Worm (Caenorhabditis elegans) whole organism, L4 larva: ENCODE data around the gene srw-33.

Experiments
- D1046.2 ChIP-seq: fragments of 200-800 bp; sonication (Bioruptor generic); IDR thresholded peaks from 2 replicates; pipeline ENCODE4 v1.3.6; 2022; ENCODE audit warnings: missing genetic modification characterization, missing compliant biosample characterization
- F10B5.3 ChIP-seq: sonication (generic microtip); optimal IDR thresholded peaks from 2 replicates; lab custom pipeline; 2016; ENCODE audit warnings: mild to moderate bottlenecking, missing genetic modification characterization, missing compliant biosample characterization
- F26F4.8 ChIP-seq: fragments of 200-800 bp; sonication (Bioruptor generic); conservative IDR thresholded peaks from 2 replicates; pipeline ENCODE4 v1.3.6; 2022; ENCODE audit warnings: missing genetic modification characterization, missing compliant biosample characterization
- F44E2.7 ChIP-seq: fragments of 200-800 bp; sonication (Bioruptor generic); IDR thresholded peaks from 2 replicates; pipeline ENCODE4 v2.1.2; 2022; ENCODE audit warnings: missing genetic modification characterization, missing compliant biosample characterization
- T26A8.4 ChIP-seq: fragments of 200-800 bp; sonication (Bioruptor generic); IDR thresholded peaks from 2 replicates; pipeline ENCODE4 v1.3.6; 2022; ENCODE audit warnings: missing genetic modification characterization, missing compliant biosample characterization
- Y105C5A.15 ChIP-seq: fragments of 200-800 bp; sonication (Bioruptor generic); IDR thresholded peaks from 2 replicates; pipeline ENCODE4 v1.3.6; 2022; ENCODE audit warnings: missing genetic modification characterization, missing compliant biosample characterization
- Y48G9A.11 ChIP-seq: fragments of 200-800 bp; sonication (Bioruptor generic); IDR thresholded peaks from 2 replicates; pipeline ENCODE4 v1.3.6; 2022; ENCODE audit warnings: missing genetic modification reagents, missing genetic modification characterization, missing compliant biosample characterization
- Y75B8A.6 ChIP-seq: fragments of 200-800 bp; sonication (Bioruptor generic); IDR thresholded peaks from 2 replicates; pipeline ENCODE4 v1.3.6; 2022; ENCODE audit warnings: missing genetic modification reagents, missing genetic modification characterization, missing compliant biosample characterization
- ZK337.2 ChIP-seq: fragments of 200-800 bp; sonication (Bioruptor generic); IDR thresholded peaks from 2 replicates; pipeline ENCODE4 v1.3.6; 2022; ENCODE audit warnings: missing genetic modification reagents, missing genetic modification characterization, missing compliant biosample characterization
- ZK546.5 ChIP-seq, 2 experiments: sonication (generic microtip); optimal IDR thresholded peaks; 2 replicates each; lab custom pipeline; 2017; ENCODE audit warnings: missing biosample characterization in 2 of 2, missing genetic modification characterization in 2 of 2
- aha-1 ChIP-seq: fragments of 150-350 bp; peaks from one replicate; lab custom pipeline; 2014; ENCODE audit warnings: missing biosample characterization, missing genetic modification characterization
- aly-2 ChIP-seq: sonication (generic microtip); optimal IDR thresholded peaks from 2 replicates; lab custom pipeline; 2018; ENCODE audit warnings: missing biosample characterization, missing genetic modification characterization
- arid-1 ChIP-seq: fragments of 200-800 bp; sonication (Bioruptor generic); conservative IDR thresholded peaks from 2 replicates; pipeline ENCODE4 v1.3.6; 2022; ENCODE audit warnings: missing genetic modification reagents, missing genetic modification characterization, missing compliant biosample characterization
- ceh-20 ChIP-seq: fragments of 200-800 bp; sonication (Bioruptor generic); IDR thresholded peaks from 2 replicates; pipeline ENCODE4 v1.3.6; 2022; ENCODE audit warnings: missing genetic modification reagents, missing genetic modification characterization, missing compliant biosample characterization
- ces-1 ChIP-seq: fragments of 150-350 bp; sonication (generic microtip); optimal IDR thresholded peaks from 4 replicates; lab custom pipeline; 2014; ENCODE audit warnings: missing biosample characterization, missing genetic modification reagents, missing genetic modification characterization
- daf-16 ChIP-seq, 3 experiments: sonication (generic microtip); optimal IDR thresholded peaks; 2 replicates each; lab custom pipeline; 2016 to 2017; ENCODE audit warnings: missing genetic modification characterization in 3 of 3, missing genetic modification reagents in 3 of 3, mild to moderate bottlenecking in 2 of 3, missing compliant biosample characterization in 2 of 3, missing biosample characterization in 1 of 3, moderate library complexity in 1 of 3
- daf-19 ChIP-seq: fragments of 200-800 bp; sonication (Bioruptor generic); conservative IDR thresholded peaks from 2 replicates; pipeline ENCODE4 v1.3.6; 2022; ENCODE audit warnings: missing genetic modification characterization, missing compliant biosample characterization
- daf-8 ChIP-seq: fragments of 200-800 bp; sonication (Bioruptor generic); IDR thresholded peaks from 2 replicates; pipeline ENCODE4 v1.3.6; 2022; ENCODE audit warnings: missing genetic modification characterization, missing compliant biosample characterization
- dmd-6 ChIP-seq: fragments of 200-800 bp; sonication (Bioruptor generic); IDR thresholded peaks from 2 replicates; pipeline ENCODE4 v1.3.6; 2022; ENCODE audit warnings: missing genetic modification reagents, missing genetic modification characterization, missing compliant biosample characterization
- dmd-8 ChIP-seq: fragments of 200-800 bp; sonication (Bioruptor generic); IDR thresholded peaks from 2 replicates; pipeline ENCODE4 v1.3.6; 2022; ENCODE audit warnings: missing genetic modification characterization, missing compliant biosample characterization
- egl-43 ChIP-seq: fragments of 200-800 bp; sonication (Bioruptor generic); IDR thresholded peaks from 2 replicates; pipeline ENCODE4 v1.3.6; 2022; ENCODE audit warnings: missing genetic modification reagents, missing genetic modification characterization, missing compliant biosample characterization
- fos-1 ChIP-seq: fragments of 150-350 bp; optimal IDR thresholded peaks from 2 replicates; lab custom pipeline; 2014; ENCODE audit warnings: missing biosample characterization, missing genetic modification characterization
- hlh-30 ChIP-seq: sonication (generic microtip); optimal IDR thresholded peaks from 2 replicates; lab custom pipeline; 2017; ENCODE audit warnings: antibody characterized with exemption, mild to moderate bottlenecking, missing genetic modification characterization, missing compliant biosample characterization; ENCODE audit not compliant: insufficient read depth
- lin-15B ChIP-seq: fragments of 150-350 bp; sonication (generic microtip); optimal IDR thresholded peaks from 3 replicates; lab custom pipeline; 2014; ENCODE audit warnings: missing biosample characterization, missing genetic modification characterization
- lin-38 ChIP-seq: fragments of 200-800 bp; sonication (Bioruptor generic); IDR thresholded peaks from 2 replicates; pipeline ENCODE4 v1.3.6; 2022; ENCODE audit warnings: missing genetic modification reagents, missing genetic modification characterization, missing compliant biosample characterization
- madf-5 ChIP-seq, 2 experiments: fragments of 200-800 bp; sonication (Bioruptor generic); IDR thresholded peaks; 2 replicates each; pipeline ENCODE4 v1.3.6; 2022; ENCODE audit warnings: missing compliant biosample characterization in 2 of 2, missing genetic modification characterization in 2 of 2
- mdt-29 ChIP-seq: fragments of 200-800 bp; sonication (Bioruptor generic); IDR thresholded peaks from 2 replicates; pipeline ENCODE4 v1.3.6; 2022; ENCODE audit warnings: missing genetic modification reagents, missing genetic modification characterization, missing compliant biosample characterization
- mep-1 ChIP-seq: fragments of 150-350 bp; sonication (generic microtip); optimal IDR thresholded peaks from 3 replicates; lab custom pipeline; 2014; ENCODE audit warnings: missing biosample characterization, missing genetic modification characterization
- mes-2 ChIP-seq: sonication (generic microtip); optimal IDR thresholded peaks from 2 replicates; lab custom pipeline; 2016; ENCODE audit warnings: missing genotype, mild to moderate bottlenecking, missing genetic modification characterization, missing compliant biosample characterization; ENCODE audit not compliant: poor library complexity, severe bottlenecking
- nhr-102 ChIP-seq: sonication (generic microtip); optimal IDR thresholded peaks from 2 replicates; lab custom pipeline; 2016; ENCODE audit warnings: mild to moderate bottlenecking, missing genetic modification characterization, moderate library complexity, missing compliant biosample characterization
- nhr-111 ChIP-seq: fragments of 200-800 bp; sonication (Bioruptor generic); optimal IDR thresholded peaks from 2 replicates; lab custom pipeline; 2018; ENCODE audit warnings: mild to moderate bottlenecking, missing genetic modification characterization, missing compliant biosample characterization
- nhr-41 ChIP-seq: fragments of 200-800 bp; sonication (Bioruptor generic); IDR thresholded peaks from 2 replicates; pipeline ENCODE4 v1.3.6; 2022; ENCODE audit warnings: missing genetic modification reagents, missing genetic modification characterization, missing compliant biosample characterization
- nhr-42 ChIP-seq: fragments of 200-800 bp; sonication (Bioruptor generic); IDR thresholded peaks from 2 replicates; pipeline ENCODE4 v1.3.6; 2022; ENCODE audit warnings: missing genetic modification characterization, missing compliant biosample characterization
- nhr-76 ChIP-seq: fragments of 150-350 bp; optimal IDR thresholded peaks from 2 replicates; lab custom pipeline; 2014; ENCODE audit warnings: missing biosample characterization, missing genetic modification characterization
- nhr-77 ChIP-seq: fragments of 150-350 bp; optimal IDR thresholded peaks from 2 replicates; lab custom pipeline; 2014; ENCODE audit warnings: missing biosample characterization, missing genetic modification characterization
- pqm-1 ChIP-seq: sonication (generic microtip); optimal IDR thresholded peaks from 2 replicates; lab custom pipeline; 2017; ENCODE audit warnings: missing biosample characterization, missing genetic modification characterization
- skn-1 ChIP-seq: fragments of 150-350 bp; optimal IDR thresholded peaks from 2 replicates; lab custom pipeline; 2014; ENCODE audit warnings: missing biosample characterization, missing genetic modification characterization
- snpc-1.2 ChIP-seq: fragments of 200-800 bp; sonication (Bioruptor generic); IDR thresholded peaks from 2 replicates; pipeline ENCODE4 v1.3.6; 2022; ENCODE audit warnings: missing genetic modification reagents, missing genetic modification characterization, missing compliant biosample characterization
- unc-130 ChIP-seq: sonication (generic microtip); optimal IDR thresholded peaks from 2 replicates; lab custom pipeline; 2016; ENCODE audit warnings: missing genetic modification reagents, missing genetic modification characterization, missing compliant biosample characterization
- vab-7 ChIP-seq: fragments of 200-800 bp; sonication (Bioruptor generic); IDR thresholded peaks from 2 replicates; pipeline ENCODE4 v1.3.6; 2022; ENCODE audit warnings: missing genetic modification reagents, missing genetic modification characterization, missing compliant biosample characterization
- ztf-7 ChIP-seq: fragments of 150-350 bp; optimal IDR thresholded peaks from 2 replicates; lab custom pipeline; 2014; ENCODE audit warnings: missing biosample characterization, missing genetic modification characterization

srw-33 gene

DNA sequence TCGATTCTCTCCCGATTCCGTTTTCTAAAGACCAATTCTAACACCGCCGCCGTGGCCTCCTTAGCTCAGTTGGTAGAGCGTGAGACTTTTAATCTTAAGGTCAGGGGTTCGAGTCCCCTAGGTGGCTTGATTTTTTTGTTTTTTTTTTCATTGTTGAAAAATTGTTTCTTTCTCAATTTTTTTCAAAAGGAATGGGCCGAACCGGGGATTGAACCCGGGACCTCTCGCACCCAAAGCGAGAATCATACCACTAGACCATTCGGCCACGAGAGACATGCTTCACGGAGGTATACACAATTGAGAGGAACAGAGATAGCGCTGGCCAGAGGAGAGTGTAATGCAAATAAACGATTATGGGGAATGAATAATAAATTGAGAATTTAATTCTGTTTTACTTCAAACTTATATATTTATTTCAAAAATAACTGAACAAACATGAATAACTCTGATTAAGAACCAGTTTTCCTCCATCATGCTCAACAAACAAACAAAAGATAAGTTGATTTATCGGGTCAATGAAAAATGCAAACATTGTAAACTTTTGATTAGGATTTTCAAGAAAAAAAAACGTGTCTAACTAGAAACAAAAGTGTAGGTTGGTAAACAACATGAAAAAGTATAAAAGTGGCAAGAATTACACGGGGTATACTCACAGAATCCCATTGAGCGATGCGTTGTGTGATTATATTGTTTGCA lies 13.9 kb upstream of the srw-33 start, which contains the start of gene pqn-71 (continued):
- TF ChIP-seq Y105C5A.15 (GFP tag; lab: Robert Waterston, UW) (peak; percentile 97), ZK546.5 (tag; optimal IDR thresholded peaks at IDR 0.05; lab: Kevin White, UChicago) (no peak), nhr-76 (tag; lab: Kevin White, UChicago) (peak; percentile 12), hlh-30 (tag; lab: Kevin White, UChicago) (peak; percentile 91), aha-1 (tag; lab: Kevin White, UChicago) (no peak), dmd-6 (GFP tag; lab: Robert Waterston, UW) (peak; percentile 94), ZK337.2 (GFP tag; lab: Robert Waterston, UW) (peak; percentile 60), T26A8.4 (GFP tag; lab: Robert Waterston, UW) (peak; percentile 95), nhr-41 (GFP tag; lab: Robert Waterston, UW) (peak; percentile 91), F44E2.7 (GFP tag; lab: Robert Waterston, UW) (peak; percentile 95), pqm-1 (tag; lab: Kevin White, UChicago) (no peak), daf-19 (GFP tag; lab: Robert Waterston, UW) (peak; percentile 82; the same call in 1 of the 2 replicates), ztf-7 (tag; lab: Kevin White, UChicago) (no peak)

ce11 chrV:15464402-15464801 lies 13.1 kb upstream of the srw-33 start, which contains the start of gene rocf-1:
rocf-1 (minus strand) TSS chrV:15464502.
- TF ChIP-seq nhr-102 (tag; lab: Kevin White, UChicago): no peak
- no peak for TF ChIP-seq aly-2 (tag; lab: Kevin White, UChicago)
- no peak for TF ChIP-seq nhr-77 (tag; lab: Kevin White, UChicago)
- TF ChIP-seq dmd-8 (GFP tag; lab: Robert Waterston, UW): 0 out of 2 replicates have a peak, but pooled peaks have one; percentile 31

ce11 chrV:15459088-15459487 lies 7.8 kb upstream of the srw-33 start, which contains the start of gene str-71:
str-71 (minus strand) TSS chrV:15459188.
- TF ChIP-seq aha-1 (tag; lab: Kevin White, UChicago) (peak; percentile 83), F10B5.3 (no peak), dmd-8 (GFP tag; lab: Robert Waterston, UW) (no peak), lin-38 (GFP tag; lab: Robert Waterston, UW) (no peak), lin-15B (no peak), pqm-1 (tag; lab: Kevin White, UChicago) (no peak), daf-8 (GFP tag; lab: Robert Waterston, UW) (no peak)

- TF ChIP-seq mdt-29 (peak; percentile 26; the same call in 1 of the 2 replicates), aly-2 (tag; lab: Kevin White, UChicago) (no peak), madf-5 (GFP tag; IDR thresholded peaks at IDR 0.05; lab: Robert Waterston, UW) (peak in 1 of 2 experiments; percentile 65; a peak in 1 of 4 replicates), vab-7 (GFP tag; lab: Robert Waterston, UW) (0 out of 2 replicates have a peak, but pooled peaks have one; percentile 49), daf-8 (GFP tag; lab: Robert Waterston, UW) (no peak), mep-1 (no peak), daf-16 (GFP tag; optimal IDR thresholded peaks at IDR 0.05; lab: Kevin White, UChicago) (peak in 1 of 2 experiments; percentile 37), daf-16 (tag; optimal IDR thresholded peaks at IDR 0.05; lab: Kevin White, UChicago) (no peak), F26F4.8 (0 out of 2 replicates have a peak, but pooled peaks have one; percentile 66), ztf-7 (tag; lab: Kevin White, UChicago) (no peak), ceh-20 (GFP tag; lab: Robert Waterston, UW) (no peak), nhr-42 (GFP tag; lab: Robert Waterston, UW) (0 out of 2 replicates have a peak, but pooled peaks have one; percentile 26), snpc-1.2 (peak; percentile 73), F44E2.7 (GFP tag; lab: Robert Waterston, UW) (peak; percentile 48; the same call in 1 of the 2 replicates), fos-1 (no peak), Y48G9A.11 (GFP tag; lab: Robert Waterston, UW) (0 out of 2 replicates have a peak, but pooled peaks have one; percentile 34), D1046.2 (GFP tag; lab: Robert Waterston, UW) (peak; percentile 53; the same call in 1 of the 2 replicates), ces-1 (GFP tag; lab: Kevin White, UChicago) (no peak), arid-1 (peak; percentile 75; the same call in 1 of the 2 replicates), Y105C5A.15 (GFP tag; lab: Robert Waterston, UW) (peak; percentile 82; the same call in 1 of the 2 replicates), dmd-8 (GFP tag; lab: Robert Waterston, UW) (peak; percentile 87), mes-2 (peak; percentile 45), nhr-111 (GFP tag; lab: Kevin White, UChicago) (peak; percentile 39), daf-19 (GFP tag; lab: Robert Waterston, UW) (peak; percentile 69; the same call in 1 of the 2 replicates), Y75B8A.6 (GFP tag; lab: Robert Waterston, UW) (peak; percentile 57; the same call in 1 of the 2 replicates), unc-130 (GFP tag; lab: Kevin White, UChicago) (no peak), skn-1 (tag; lab: Kevin White, UChicago) (no peak), egl-43 (GFP tag; lab: Robert Waterston, UW) (peak; percentile 89; the same call in 1 of the 2 replicates)
Measured at ce11 chrV:15454322-15454721, 3.0 kb upstream of the srw-33 start.
